Worm (Caenorhabditis elegans) whole organism, mixed stage, embryonic: ENCODE results near the gene Y70C5B.2.

Experiments used
- nhr-28 ChIP-seq: fragments of 150-350 bp; optimal IDR thresholded peaks from 2 replicates; lab custom pipeline; 2014; ENCODE audit warnings: missing biosample characterization, missing genetic modification characterization
- pha-4 ChIP-seq: fragments of 150-350 bp; optimal IDR thresholded peaks from 2 replicates; lab custom pipeline; 2018; ENCODE audit warnings: missing biosample characterization, missing genetic modification reagents, missing genetic modification characterization
- unc-120 ChIP-seq: sonication (generic microtip); optimal IDR thresholded peaks from 2 replicates; lab custom pipeline; 2017; ENCODE audit warnings: missing genetic modification characterization, missing compliant biosample characterization; ENCODE audit not compliant: poor library complexity, severe bottlenecking
- unc-39 ChIP-seq: fragments of 150-350 bp; optimal IDR thresholded peaks from 2 replicates; lab custom pipeline; 2014; ENCODE audit warnings: missing biosample characterization, missing genetic modification characterization

ce11 chrV:16697178-16697577, 36.5 kb upstream of the Y70C5B.2 start, which contains the start of gene srw-41:
- TF ChIP-seq unc-120 (tag; lab: Kevin White, UChicago) (no peak), pha-4 (tag; lab: Kevin White, UChicago) (no peak), unc-39 (tag; lab: Kevin White, UChicago) (no peak), nhr-28 (no peak)
